Fruit fly (Drosophila melanogaster) whole organism, embryonic: ENCODE data around the gene Mgat3.

Experiments used
- ATbp ChIP-seq: fragments of 200-800 bp; sonication (Bioruptor generic); optimal IDR thresholded peaks from 2 replicates; lab custom pipeline; 2017; ENCODE audit warnings: missing biosample characterization, mild to moderate bottlenecking, missing genetic modification characterization, missing genetic modification reagents
- Bdp1 ChIP-seq: fragments of 200-800 bp; sonication (Bioruptor generic); optimal IDR thresholded peaks from 3 replicates; lab custom pipeline; 2016; ENCODE audit warnings: missing biosample characterization, missing genetic modification characterization
- C15 ChIP-seq: fragments of 200-800 bp; sonication (Bioruptor generic); IDR thresholded peaks from 3 replicates; pipeline ENCODE4 v1.3.6; 2022; ENCODE audit warnings: missing biosample characterization, missing genetic modification characterization
- CG1024 ChIP-seq: fragments of 200-800 bp; sonication (Bioruptor generic); IDR thresholded peaks from 2 replicates; pipeline ENCODE4 v1.3.6; 2022; ENCODE audit warnings: missing biosample characterization, missing genetic modification characterization
- CG10543 ChIP-seq: fragments of 200-800 bp; sonication (Bioruptor generic); optimal IDR thresholded peaks from 3 replicates; lab custom pipeline; 2017; ENCODE audit warnings: missing biosample characterization, mild to moderate bottlenecking, missing genetic modification characterization, moderate library complexity
- CG12236 ChIP-seq: fragments of 200-800 bp; sonication (Bioruptor generic); optimal IDR thresholded peaks from 2 replicates; lab custom pipeline; 2016; ENCODE audit warnings: missing biosample characterization, missing genetic modification characterization
- CG13296 ChIP-seq: fragments of 200-800 bp; sonication (Bioruptor generic); optimal IDR thresholded peaks from 3 replicates; lab custom pipeline; 2018; ENCODE audit warnings: missing biosample characterization, mild to moderate bottlenecking, missing genetic modification characterization
- CG15011 ChIP-seq: fragments of 200-800 bp; sonication (Bioruptor generic); optimal IDR thresholded peaks from 3 replicates; lab custom pipeline; 2018; ENCODE audit warnings: missing biosample characterization, mild to moderate bottlenecking, missing genetic modification characterization
- CG15696 ChIP-seq: fragments of 200-800 bp; sonication (Bioruptor generic); optimal IDR thresholded peaks from 2 replicates; lab custom pipeline; 2019; ENCODE audit warnings: missing biosample characterization, mild to moderate bottlenecking, missing genetic modification characterization, moderate library complexity
- CG16815 ChIP-seq: fragments of 200-800 bp; sonication (Bioruptor generic); optimal IDR thresholded peaks from 3 replicates; lab custom pipeline; 2017; ENCODE audit warnings: missing biosample characterization, mild to moderate bottlenecking, missing genetic modification characterization
- CG3065 ChIP-seq: fragments of 200-800 bp; sonication (Bioruptor generic); optimal IDR thresholded peaks from 2 replicates; lab custom pipeline; 2016; ENCODE audit warnings: missing biosample characterization, missing genetic modification characterization
- CG31224 ChIP-seq: fragments of 200-800 bp; sonication (Bioruptor generic); IDR thresholded peaks from 2 replicates; pipeline ENCODE4 v1.3.6; 2022; ENCODE audit warnings: missing biosample characterization, missing genetic modification characterization
- CG31388 ChIP-seq: fragments of 200-800 bp; sonication (Bioruptor generic); optimal IDR thresholded peaks from 2 replicates; lab custom pipeline; 2016; ENCODE audit warnings: missing biosample characterization, missing genetic modification characterization
- CG31441 ChIP-seq: fragments of 200-800 bp; sonication (Bioruptor generic); IDR thresholded peaks from 2 replicates; pipeline ENCODE4 v1.3.6; 2022; ENCODE audit warnings: missing biosample characterization, missing genetic modification characterization
- CG34376 ChIP-seq: fragments of 200-800 bp; sonication (Bioruptor generic); optimal IDR thresholded peaks from 2 replicates; lab custom pipeline; 2018; ENCODE audit warnings: missing biosample characterization, mild to moderate bottlenecking, missing genetic modification characterization
- CG4707 ChIP-seq: fragments of 200-800 bp; sonication (Bioruptor generic); optimal IDR thresholded peaks from 2 replicates; lab custom pipeline; 2018; ENCODE audit warnings: missing biosample characterization, mild to moderate bottlenecking, missing genetic modification characterization, moderate library complexity
- CG6765 ChIP-seq: fragments of 200-800 bp; sonication (Bioruptor generic); optimal IDR thresholded peaks from 3 replicates; lab custom pipeline; 2017; ENCODE audit warnings: missing biosample characterization, mild to moderate bottlenecking, missing genetic modification characterization
- Dip2 ChIP-seq: fragments of 200-800 bp; sonication (Bioruptor generic); IDR thresholded peaks from 2 replicates; pipeline ENCODE4 v1.3.6; 2022; ENCODE audit warnings: missing biosample characterization, missing genetic modification characterization
- Dip3 ChIP-seq: fragments of 200-800 bp; sonication (Bioruptor generic); optimal IDR thresholded peaks from 3 replicates; lab custom pipeline; 2016; ENCODE audit warnings: missing biosample characterization, missing genetic modification characterization
- Fer1 ChIP-seq: fragments of 200-800 bp; sonication (Bioruptor generic); optimal IDR thresholded peaks from 2 replicates; lab custom pipeline; 2017; ENCODE audit warnings: missing biosample characterization, mild to moderate bottlenecking, missing genetic modification characterization
- Hr39 ChIP-seq: fragments of >200 bp; optimal IDR thresholded peaks from 2 replicates; lab custom pipeline; 2017
- Hr78 ChIP-seq, 2 experiments: fragments of 200-800 bp in 1 of 2; fragments of >200 bp in 1 of 2; sonication (Bioruptor generic) in 1 of 2; optimal IDR thresholded peaks; 2 replicates each; lab custom pipeline; 2017 to 2019; ENCODE audit warnings: missing biosample characterization in 2 of 2, missing genetic modification characterization in 2 of 2, mild to moderate bottlenecking in 1 of 2, moderate library complexity in 1 of 2
- Neu2 ChIP-seq: fragments of 200-800 bp; sonication (Bioruptor generic); optimal IDR thresholded peaks from 3 replicates; lab custom pipeline; 2016; ENCODE audit warnings: missing biosample characterization, missing genetic modification characterization, borderline replicate concordance
- Ravus ChIP-seq: fragments of 200-800 bp; sonication (Bioruptor generic); IDR thresholded peaks from 2 replicates; pipeline ENCODE4 v1.3.6; 2022; ENCODE audit warnings: missing biosample characterization, missing genetic modification characterization
- Rfx ChIP-seq: fragments of 200-800 bp; sonication (Bioruptor generic); IDR thresholded peaks from 2 replicates; pipeline ENCODE4 v1.3.6; 2022; ENCODE audit warnings: missing biosample characterization, missing genetic modification characterization
- Scr ChIP-seq: fragments of 200-800 bp; sonication (Bioruptor generic); IDR thresholded peaks from 2 replicates; pipeline ENCODE4 v1.3.6; 2022; ENCODE audit warnings: missing biosample characterization, missing genetic modification characterization; ENCODE audit not compliant: partially characterized antibody
- Tbp ChIP-seq: fragments of >200 bp; optimal IDR thresholded peaks from 2 replicates; lab custom pipeline; 2018; ENCODE audit warnings: missing biosample characterization, missing genetic modification characterization
- Xrp1 ChIP-seq: fragments of 200-800 bp; sonication (Bioruptor generic); IDR thresholded peaks from 2 replicates; pipeline ENCODE4 v1.3.6; 2022; ENCODE audit warnings: missing biosample characterization, missing genetic modification characterization
- ab ChIP-seq: fragments of 200-800 bp; sonication (Bioruptor generic); optimal IDR thresholded peaks from 2 replicates; lab custom pipeline; 2016; ENCODE audit warnings: missing biosample characterization, missing genetic modification characterization
- ac ChIP-seq: fragments of 200-800 bp; sonication (Bioruptor generic); optimal IDR thresholded peaks from 3 replicates; lab custom pipeline; 2017; ENCODE audit warnings: missing biosample characterization, mild to moderate bottlenecking, missing genetic modification characterization
- ase ChIP-seq: fragments of 200-800 bp; sonication (Bioruptor generic); IDR thresholded peaks from 3 replicates; pipeline ENCODE4 v1.3.6; 2022; ENCODE audit warnings: missing biosample characterization, missing genetic modification characterization
- bab2 ChIP-seq: fragments of 200-800 bp; sonication (Bioruptor generic); optimal IDR thresholded peaks from 2 replicates; lab custom pipeline; 2016; ENCODE audit warnings: missing biosample characterization, missing genetic modification characterization
- chn ChIP-seq: fragments of 200-800 bp; sonication (Bioruptor generic); optimal IDR thresholded peaks from 2 replicates; lab custom pipeline; 2016; ENCODE audit warnings: missing biosample characterization, missing genetic modification characterization
- danr ChIP-seq: fragments of 200-800 bp; sonication (Bioruptor generic); IDR thresholded peaks from 2 replicates; pipeline ENCODE4 v1.3.6; 2022; ENCODE audit warnings: missing biosample characterization, missing genetic modification characterization
- dmrt99B ChIP-seq: fragments of 200-800 bp; sonication (Bioruptor generic); optimal IDR thresholded peaks from 2 replicates; lab custom pipeline; 2018; ENCODE audit warnings: missing biosample characterization, mild to moderate bottlenecking, missing genetic modification characterization, moderate library complexity
- en ChIP-seq: fragments of 200-800 bp; sonication (Bioruptor generic); optimal IDR thresholded peaks from 2 replicates; lab custom pipeline; 2016; ENCODE audit warnings: missing biosample characterization, missing genetic modification characterization
- eyg ChIP-seq: fragments of 200-800 bp; sonication (Bioruptor generic); optimal IDR thresholded peaks from 3 replicates; lab custom pipeline; 2016; ENCODE audit warnings: missing biosample characterization, missing genetic modification characterization
- grn ChIP-seq: fragments of 200-800 bp; sonication (Bioruptor generic); optimal IDR thresholded peaks from 3 replicates; lab custom pipeline; 2017; ENCODE audit warnings: missing biosample characterization, missing genetic modification characterization
- ind ChIP-seq: fragments of 200-800 bp; sonication (Bioruptor generic); optimal IDR thresholded peaks from 3 replicates; lab custom pipeline; 2016; ENCODE audit warnings: missing biosample characterization, missing genetic modification characterization
- kay ChIP-seq: fragments of 200-800 bp; sonication (Bioruptor generic); optimal IDR thresholded peaks from 2 replicates; lab custom pipeline; 2016; ENCODE audit warnings: missing biosample characterization, missing genetic modification characterization
- lbe ChIP-seq: fragments of 200-800 bp; sonication (Bioruptor generic); optimal IDR thresholded peaks from 2 replicates; lab custom pipeline; 2016; ENCODE audit warnings: missing biosample characterization, mild to moderate bottlenecking, missing genetic modification characterization
- nerfin-1 ChIP-seq: fragments of 200-800 bp; sonication (Bioruptor generic); optimal IDR thresholded peaks from 3 replicates; lab custom pipeline; 2019; ENCODE audit warnings: missing biosample characterization, mild to moderate bottlenecking, missing genetic modification characterization, moderate library complexity
- otp ChIP-seq: fragments of 200-800 bp; sonication (Bioruptor generic); IDR thresholded peaks from 3 replicates; pipeline ENCODE4, ENCODE4 v1.3.6; 2022; ENCODE audit warnings: missing biosample characterization, missing genetic modification characterization
- sens ChIP-seq: fragments of 200-800 bp; sonication (Bioruptor generic); peaks from one replicate; lab custom pipeline; 2016; ENCODE audit warnings: missing biosample characterization, missing genetic modification characterization
- sqz ChIP-seq: fragments of 200-800 bp; sonication (Bioruptor generic); optimal IDR thresholded peaks from 3 replicates; lab custom pipeline; 2018; ENCODE audit warnings: missing biosample characterization, mild to moderate bottlenecking, missing genetic modification characterization
- stwl ChIP-seq: fragments of 200-800 bp; sonication (Bioruptor generic); optimal IDR thresholded peaks from 3 replicates; lab custom pipeline; 2018; ENCODE audit warnings: missing biosample characterization, mild to moderate bottlenecking, missing genetic modification characterization, moderate library complexity
- toy ChIP-seq: fragments of 200-800 bp; sonication (Bioruptor generic); IDR thresholded peaks from 2 replicates; pipeline ENCODE4 v1.3.6; 2022; ENCODE audit warnings: missing biosample characterization, missing genetic modification characterization
- tx ChIP-seq: fragments of 200-800 bp; sonication (Bioruptor generic); optimal IDR thresholded peaks from 2 replicates; lab custom pipeline; 2016; ENCODE audit warnings: missing biosample characterization, missing genetic modification characterization
- wek ChIP-seq: fragments of 200-800 bp; sonication (Bioruptor generic); optimal IDR thresholded peaks from 3 replicates; lab custom pipeline; 2018; ENCODE audit warnings: missing biosample characterization, mild to moderate bottlenecking, missing genetic modification characterization, moderate library complexity
- zfh2 ChIP-seq: fragments of 200-800 bp; sonication (Bioruptor generic); optimal IDR thresholded peaks from 2 replicates; lab custom pipeline; 2016; ENCODE audit warnings: missing biosample characterization, missing genetic modification characterization

Gene Mgat3

DNA sequence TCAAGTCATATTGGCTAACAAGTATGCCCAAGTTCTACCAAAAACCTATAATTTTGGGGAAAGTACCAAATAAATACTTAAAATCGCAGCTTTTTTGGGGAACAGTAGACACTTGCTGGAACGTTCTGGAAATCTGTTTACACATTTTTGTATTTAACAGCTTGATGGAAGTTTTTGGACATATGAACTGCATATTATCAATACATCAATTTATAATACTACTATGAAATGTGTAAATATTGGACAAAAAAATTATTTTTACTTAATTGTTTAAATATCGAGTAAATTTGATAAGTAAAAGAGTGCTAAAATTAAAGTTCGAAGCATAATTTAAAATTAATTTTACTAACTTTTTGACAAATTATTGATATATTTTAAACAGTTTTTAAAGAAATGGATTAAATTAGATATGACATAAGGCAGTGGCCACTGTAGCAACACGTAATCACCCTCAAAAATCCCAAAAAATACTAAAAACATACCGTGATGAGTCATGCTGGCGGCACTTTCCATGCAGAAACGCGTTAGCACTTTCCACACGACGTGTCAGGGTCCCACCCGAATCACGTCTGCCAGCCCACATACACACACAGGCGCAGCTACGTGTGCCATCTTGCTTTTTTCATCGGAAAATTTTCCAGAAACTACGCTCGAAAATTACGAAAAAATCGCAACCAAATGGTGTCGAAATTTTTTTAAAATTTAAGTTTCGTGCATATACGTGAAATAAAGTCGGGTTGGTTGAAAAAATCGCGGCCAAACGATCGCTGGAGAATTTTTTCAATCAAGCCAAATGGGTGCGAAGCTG lies 17.2 kb downstream of the Mgat3 start, which contains the start of gene Sirt1 (continued):
- TF ChIP-seq Dip2 (GFP tag; lab: Robert Waterston, UW) = no peak
- TF ChIP-seq CG34376 = peak; percentile 43
- TF ChIP-seq Fer1 (GFP tag; lab: Kevin White, UChicago) = peak; percentile 65
- peak; percentile 91 for TF ChIP-seq sens (GFP tag; lab: Kevin White, UChicago)
- peak; percentile 43 for TF ChIP-seq Dip3 (GFP tag; lab: Kevin White, UChicago)
- peak; percentile 80 for TF ChIP-seq Xrp1
- peak; percentile 47 for TF ChIP-seq CG3065 (GFP tag; lab: Kevin White, UChicago)
- TF ChIP-seq Neu2 (GFP tag; lab: Kevin White, UChicago) = no peak
- peak; percentile 35; the same call in 1 of the 2 replicates for TF ChIP-seq Scr (GFP tag; lab: Robert Waterston, UW)
- 0 out of 2 replicates have a peak, but pooled peaks have one; percentile 38 for TF ChIP-seq CG1024
- no peak for TF ChIP-seq Hr78 (GFP tag; optimal IDR thresholded peaks at IDR 0.05; lab: Kevin White, UChicago)
- no peak for TF ChIP-seq CG4707
- peak; percentile 84 for TF ChIP-seq CG15011
- peak; percentile 90 for TF ChIP-seq ind (GFP tag; lab: Kevin White, UChicago)
- TF ChIP-seq Ravus (GFP tag; lab: Robert Waterston, UW) = peak; percentile 43
- TF ChIP-seq CG31388 = peak; percentile 35
- TF ChIP-seq Rfx = peak; percentile 74
- peak; percentile 91 for TF ChIP-seq CG16815 (GFP tag; lab: Kevin White, UChicago)
- peak; percentile 73 for TF ChIP-seq CG10543 (GFP tag; lab: Kevin White, UChicago)
- peak; percentile 79 for TF ChIP-seq CG31224 (GFP tag; lab: Robert Waterston, UW)
- peak; percentile 43 for TF ChIP-seq zfh2 (GFP tag; lab: Kevin White, UChicago)
- TF ChIP-seq ase (GFP tag; lab: Robert Waterston, UW) = peak; percentile 59; the same call in 1 of the 3 replicates
- TF ChIP-seq stwl (tag; lab: Kevin White, UChicago) = peak; percentile 18
- TF ChIP-seq CG6765 (GFP tag; lab: Kevin White, UChicago) = peak; percentile 66
- TF ChIP-seq CG12236 (GFP tag; lab: Kevin White, UChicago) = no peak
- TF ChIP-seq C15 (GFP tag; lab: Robert Waterston, UW) = no peak
- TF ChIP-seq Bdp1 (GFP tag; lab: Kevin White, UChicago) = peak; percentile 19
- TF ChIP-seq chn (GFP tag; lab: Kevin White, UChicago) = peak; percentile 35
- TF ChIP-seq Hr39 (lab: Kevin White, UChicago) = no peak
- no peak for TF ChIP-seq otp (GFP tag; lab: Robert Waterston, UW)
- TF ChIP-seq wek (GFP tag; lab: Kevin White, UChicago) = no peak
- TF ChIP-seq kay (GFP tag; lab: Kevin White, UChicago) = peak; percentile 100
- no peak for TF ChIP-seq Tbp (GFP tag; lab: Kevin White, UChicago)
- TF ChIP-seq sqz (GFP tag; lab: Kevin White, UChicago) = no peak
- no peak for TF ChIP-seq grn
- TF ChIP-seq ab (GFP tag; lab: Kevin White, UChicago) = no peak
- TF ChIP-seq nerfin-1 (tag; lab: Kevin White, UChicago) = peak; percentile 80
- peak; percentile 62 for TF ChIP-seq ATbp (GFP tag; lab: Kevin White, UChicago)
- no peak; the same call in 1 of the 2 replicates for TF ChIP-seq toy (GFP tag; lab: Robert Waterston, UW)
- TF ChIP-seq ac (GFP tag; lab: Kevin White, UChicago) = no peak
- peak; percentile 4 for TF ChIP-seq eyg
- peak; percentile 32 for TF ChIP-seq lbe (GFP tag; lab: Kevin White, UChicago)
- no peak; the same call in 1 of the 2 replicates for TF ChIP-seq danr (GFP tag; lab: Robert Waterston, UW)
- TF ChIP-seq tx (GFP tag; lab: Kevin White, UChicago) = peak; percentile 26
- peak; percentile 80 for TF ChIP-seq CG13296 (GFP tag; lab: Kevin White, UChicago)
- TF ChIP-seq CG15696 = peak; percentile 89
- no peak for TF ChIP-seq dmrt99B (tag; lab: Kevin White, UChicago)
- TF ChIP-seq CG31441 (GFP tag; lab: Robert Waterston, UW) = peak; percentile 92
- no peak for TF ChIP-seq en (GFP tag; lab: Kevin White, UChicago)
- TF ChIP-seq bab2 (GFP tag; lab: Kevin White, UChicago) = peak; percentile 68
